Fruit fly (Drosophila melanogaster) Kc167 (cell line): ENCODE data around the gene rsh.

ENCODE experiments used
- Myc ChIP-seq: fragments of >200 bp; optimal IDR thresholded peaks from 2 replicates; lab custom pipeline; 2017; ENCODE audit warnings: missing external identifiers
- Sin3A ChIP-seq: fragments of >200 bp; optimal IDR thresholded peaks from 2 replicates; lab custom pipeline; 2018; ENCODE audit warnings: missing external identifiers
- h ChIP-seq: fragments of >200 bp; optimal IDR thresholded peaks from 3 replicates; lab custom pipeline; 2018; ENCODE audit warnings: missing external identifiers
- insv ChIP-seq: fragments of >200 bp; optimal IDR thresholded peaks from 3 replicates; lab custom pipeline; 2018; ENCODE audit warnings: missing external identifiers
- psq ChIP-seq: fragments of >200 bp; optimal IDR thresholded peaks from 2 replicates; lab custom pipeline; 2017; ENCODE audit warnings: missing external identifiers
- ttk ChIP-seq: sonication (Bioruptor generic); optimal IDR thresholded peaks from 2 replicates; lab custom pipeline; 2017; ENCODE audit warnings: missing external identifiers

Gene rsh

dm6 chrX:13094085-13094764 is 105.8 kb downstream of the rsh start, which contains the start of gene CG2200:
Gene CG2200, plus strand, starts transcription at chrX:13094299.
- no peak for TF ChIP-seq Sin3A (lab: Kevin White, UChicago)
- no peak for TF ChIP-seq ttk (lab: Kevin White, UChicago)
- TF ChIP-seq h (lab: Kevin White, UChicago), result no peak
- TF ChIP-seq Myc (lab: Kevin White, UChicago), result no peak
- no peak for TF ChIP-seq insv (lab: Kevin White, UChicago)
- no peak for TF ChIP-seq psq (lab: Kevin White, UChicago)

- TF ChIP-seq psq (lab: Kevin White, UChicago) (no peak), insv (lab: Kevin White, UChicago) (no peak), Sin3A (lab: Kevin White, UChicago) (no peak), ttk (lab: Kevin White, UChicago) (no peak), Myc (lab: Kevin White, UChicago) (no peak), h (lab: Kevin White, UChicago) (no peak)
Measured at dm6 chrX:13099919-13100318, 111.5 kb downstream of the rsh start.

dm6 chrX:13101817-13102216 is 113.4 kb downstream of the rsh start:
- TF ChIP-seq insv (lab: Kevin White, UChicago) (no peak), Myc (lab: Kevin White, UChicago) (no peak), h (lab: Kevin White, UChicago) (no peak), psq (lab: Kevin White, UChicago) (no peak), Sin3A (lab: Kevin White, UChicago) (no peak)

dm6 chrX:13104571-13104970 is 116.2 kb downstream of the rsh start:
- no peak for TF ChIP-seq h (lab: Kevin White, UChicago)
- TF ChIP-seq Sin3A (lab: Kevin White, UChicago), result no peak
- no peak for TF ChIP-seq Myc (lab: Kevin White, UChicago)
- no peak for TF ChIP-seq ttk (lab: Kevin White, UChicago)
- TF ChIP-seq psq (lab: Kevin White, UChicago), result no peak
- TF ChIP-seq insv (lab: Kevin White, UChicago), result no peak

- TF ChIP-seq insv (lab: Kevin White, UChicago), result no peak
Measured at dm6 chrX:13105220-13105619, 116.8 kb downstream of the rsh start.

dm6 chrX:13108144-13108824 is 119.9 kb downstream of the rsh start, which contains the start of gene Fer3HCH:
Gene Fer3HCH, minus strand, starts transcription at chrX:13108194.
- TF ChIP-seq ttk (lab: Kevin White, UChicago), result no peak
- TF ChIP-seq h (lab: Kevin White, UChicago), result no peak
- no peak for TF ChIP-seq Sin3A (lab: Kevin White, UChicago)
- no peak for TF ChIP-seq Myc (lab: Kevin White, UChicago)
- no peak for TF ChIP-seq insv (lab: Kevin White, UChicago)
- no peak for TF ChIP-seq psq (lab: Kevin White, UChicago)

- TF ChIP-seq Myc (lab: Kevin White, UChicago) (no peak), psq (lab: Kevin White, UChicago) (no peak), Sin3A (lab: Kevin White, UChicago) (no peak), insv (lab: Kevin White, UChicago) (no peak), ttk (lab: Kevin White, UChicago) (no peak)
Measured at dm6 chrX:13109583-13110126, 121.2 kb downstream of the rsh start.

dm6 chrX:13111832-13112231 is 123.4 kb downstream of the rsh start:
- TF ChIP-seq insv (lab: Kevin White, UChicago), result no peak
- no peak for TF ChIP-seq psq (lab: Kevin White, UChicago)
- TF ChIP-seq h (lab: Kevin White, UChicago), result no peak
- no peak for TF ChIP-seq Myc (lab: Kevin White, UChicago)
- TF ChIP-seq Sin3A (lab: Kevin White, UChicago), result no peak
- TF ChIP-seq ttk (lab: Kevin White, UChicago), result no peak

- TF ChIP-seq psq (lab: Kevin White, UChicago) (no peak), Sin3A (lab: Kevin White, UChicago) (no peak), insv (lab: Kevin White, UChicago) (no peak), ttk (lab: Kevin White, UChicago) (no peak)
Measured at dm6 chrX:13112238-13112829, 123.9 kb downstream of the rsh start, which contains the start of gene Chpf. Gene Chpf, minus strand, starts transcription at chrX:13112462.

- no peak for TF ChIP-seq ttk (lab: Kevin White, UChicago)
- TF ChIP-seq Myc (lab: Kevin White, UChicago), result no peak
- TF ChIP-seq Sin3A (lab: Kevin White, UChicago), result no peak
- TF ChIP-seq insv (lab: Kevin White, UChicago), result no peak
- TF ChIP-seq h (lab: Kevin White, UChicago), result no peak
- TF ChIP-seq psq (lab: Kevin White, UChicago), result no peak
Measured at dm6 chrX:13113863-13114407, 125.5 kb downstream of the rsh start.

dm6 chrX:13114861-13115260 is 126.4 kb downstream of the rsh start, which contains the start of gene CG42237:
Gene CG42237, plus strand, starts transcription at chrX:13115131.
- no peak for TF ChIP-seq psq (lab: Kevin White, UChicago)
- no peak for TF ChIP-seq h (lab: Kevin White, UChicago)
- TF ChIP-seq Myc (lab: Kevin White, UChicago), result no peak
- TF ChIP-seq ttk (lab: Kevin White, UChicago), result no peak
- no peak for TF ChIP-seq Sin3A (lab: Kevin White, UChicago)
- no peak for TF ChIP-seq insv (lab: Kevin White, UChicago)
